Worm (Caenorhabditis elegans) whole organism, midembryonic: ENCODE data around the gene C25H3.17.

Experiments
- T22C8.4 ChIP-seq: fragments of 200-800 bp; sonication (Bioruptor generic); IDR thresholded peaks from 2 replicates; pipeline ENCODE4 v1.3.6; 2022; ENCODE audit warnings: missing genetic modification characterization, missing compliant biosample characterization
- cog-1 ChIP-seq: sonication (generic microtip); optimal IDR thresholded peaks from 2 replicates; lab custom pipeline; 2016; ENCODE audit warnings: missing genetic modification characterization, missing compliant biosample characterization
- flt-1 ChIP-seq: fragments of 200-800 bp; sonication (Bioruptor generic); IDR thresholded peaks from 2 replicates; pipeline ENCODE4 v1.3.6; 2022; ENCODE audit warnings: missing genetic modification characterization, missing compliant biosample characterization
- klf-2 ChIP-seq: fragments of 200-800 bp; sonication (Bioruptor generic); conservative IDR thresholded peaks from 2 replicates; pipeline ENCODE4 v1.3.6; 2022; ENCODE audit warnings: missing genetic modification reagents, missing genetic modification characterization, missing compliant biosample characterization
- med-1 ChIP-seq: sonication (generic microtip); optimal IDR thresholded peaks from 2 replicates; lab custom pipeline; 2017; ENCODE audit warnings: missing genetic modification characterization, mild to moderate bottlenecking, missing compliant biosample characterization, antibody characterized with exemption, missing genetic modification reagents; ENCODE audit not compliant: insufficient read depth
- ref-1 ChIP-seq: fragments of 200-800 bp; sonication (Bioruptor generic); conservative IDR thresholded peaks from 2 replicates; pipeline ENCODE4 v1.3.6; 2022; ENCODE audit warnings: missing genetic modification reagents, missing genetic modification characterization, missing compliant biosample characterization
- tab-1 ChIP-seq: fragments of 200-800 bp; sonication (Bioruptor generic); IDR thresholded peaks from 2 replicates; pipeline ENCODE4 v1.3.6; 2022; ENCODE audit warnings: missing genetic modification characterization, missing compliant biosample characterization
- ztf-23 ChIP-seq: fragments of 200-800 bp; sonication (Bioruptor generic); IDR thresholded peaks from 2 replicates; pipeline ENCODE4 v1.3.6; 2022; ENCODE audit warnings: missing genetic modification reagents, missing genetic modification characterization, missing compliant biosample characterization
- ztf-29 ChIP-seq: fragments of 200-800 bp; sonication (Bioruptor generic); IDR thresholded peaks from 2 replicates; pipeline ENCODE4 v1.3.6; 2022; ENCODE audit warnings: missing genetic modification reagents, missing genetic modification characterization, missing compliant biosample characterization

Gene C25H3.17

DNA sequence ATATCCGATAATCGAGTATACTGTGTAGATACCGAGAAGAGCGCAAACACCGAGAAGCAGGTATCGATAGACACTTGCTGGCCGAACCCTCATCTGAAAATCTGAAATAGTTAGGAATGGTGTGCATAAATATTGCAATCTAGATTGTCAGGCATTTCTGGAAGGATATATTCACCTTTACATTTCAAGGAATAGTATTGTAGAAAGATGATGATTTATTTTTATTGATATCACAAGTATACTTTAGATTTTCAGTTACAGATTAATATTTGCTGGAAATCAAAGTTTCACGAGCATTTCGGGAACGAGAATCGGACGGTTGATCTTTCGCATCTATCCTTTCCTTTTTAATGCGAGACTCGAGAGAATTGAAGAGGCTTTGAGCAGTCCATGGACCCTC, 9.8 kb downstream of the C25H3.17 start, which contains the start of gene fut-3:
Gene fut-3, minus strand, starts transcription at position 101 of the 400 bp plus-strand sequence.
- TF ChIP-seq flt-1 (GFP tag; lab: Robert Waterston, UW): no peak
- TF ChIP-seq ref-1: no peak
- no peak for TF ChIP-seq ztf-29 (GFP tag; lab: Robert Waterston, UW)
- TF ChIP-seq cog-1 (tag; lab: Kevin White, UChicago): no peak
- TF ChIP-seq klf-2 (GFP tag; lab: Robert Waterston, UW): no peak

- TF ChIP-seq ref-1 (no peak), klf-2 (GFP tag; lab: Robert Waterston, UW) (no peak), cog-1 (tag; lab: Kevin White, UChicago) (no peak), med-1 (GFP tag; lab: Kevin White, UChicago) (no peak), T22C8.4 (GFP tag; lab: Robert Waterston, UW) (no peak), ztf-29 (GFP tag; lab: Robert Waterston, UW) (no peak)
Observed at ce11 chrII:5654215-5654614, 15.3 kb downstream of the C25H3.17 start, which contains the start of gene F59E12.1. Gene F59E12.1 (plus strand): TSS chrII:5654515.

ce11 chrII:5652334-5652733, 17.1 kb downstream of the C25H3.17 start, which contains the start of gene bli-2:
Gene bli-2 (minus strand): TSS chrII:5652434.
- TF ChIP-seq med-1 (GFP tag; lab: Kevin White, UChicago): no peak
- TF ChIP-seq ztf-23 (GFP tag; lab: Robert Waterston, UW): no peak
- TF ChIP-seq cog-1 (tag; lab: Kevin White, UChicago): no peak
- TF ChIP-seq tab-1 (GFP tag; lab: Robert Waterston, UW): no peak
- TF ChIP-seq ztf-29 (GFP tag; lab: Robert Waterston, UW): no peak
- TF ChIP-seq T22C8.4 (GFP tag; lab: Robert Waterston, UW): no peak
- no peak for TF ChIP-seq klf-2 (GFP tag; lab: Robert Waterston, UW)
- TF ChIP-seq flt-1 (GFP tag; lab: Robert Waterston, UW): no peak

DNA sequence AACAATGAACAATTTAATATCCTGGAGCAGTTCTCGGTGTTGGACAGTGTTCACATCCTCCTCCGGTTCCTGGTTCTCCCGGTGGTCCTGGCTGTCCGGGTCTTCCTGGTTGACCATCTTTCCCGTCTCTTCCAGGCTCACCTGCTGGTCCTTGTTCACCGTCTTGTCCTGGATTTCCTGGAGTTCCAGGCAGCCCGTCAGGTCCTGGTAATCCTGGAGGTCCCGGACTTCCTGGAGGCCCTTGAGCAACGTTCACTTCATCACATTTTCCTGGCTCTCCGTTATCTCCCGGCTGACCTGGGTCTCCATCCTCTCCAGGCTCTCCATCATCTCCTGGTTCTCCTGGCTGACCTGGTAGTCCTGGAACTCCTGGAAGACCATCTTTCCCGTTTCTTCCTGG, 18.1 kb downstream of the C25H3.17 start:
- TF ChIP-seq ref-1 (no peak), klf-2 (GFP tag; lab: Robert Waterston, UW) (no peak), T22C8.4 (GFP tag; lab: Robert Waterston, UW) (no peak), ztf-29 (GFP tag; lab: Robert Waterston, UW) (no peak), ztf-23 (GFP tag; lab: Robert Waterston, UW) (no peak), flt-1 (GFP tag; lab: Robert Waterston, UW) (no peak), med-1 (GFP tag; lab: Kevin White, UChicago) (no peak), tab-1 (GFP tag; lab: Robert Waterston, UW) (no peak), cog-1 (tag; lab: Kevin White, UChicago) (no peak)

DNA sequence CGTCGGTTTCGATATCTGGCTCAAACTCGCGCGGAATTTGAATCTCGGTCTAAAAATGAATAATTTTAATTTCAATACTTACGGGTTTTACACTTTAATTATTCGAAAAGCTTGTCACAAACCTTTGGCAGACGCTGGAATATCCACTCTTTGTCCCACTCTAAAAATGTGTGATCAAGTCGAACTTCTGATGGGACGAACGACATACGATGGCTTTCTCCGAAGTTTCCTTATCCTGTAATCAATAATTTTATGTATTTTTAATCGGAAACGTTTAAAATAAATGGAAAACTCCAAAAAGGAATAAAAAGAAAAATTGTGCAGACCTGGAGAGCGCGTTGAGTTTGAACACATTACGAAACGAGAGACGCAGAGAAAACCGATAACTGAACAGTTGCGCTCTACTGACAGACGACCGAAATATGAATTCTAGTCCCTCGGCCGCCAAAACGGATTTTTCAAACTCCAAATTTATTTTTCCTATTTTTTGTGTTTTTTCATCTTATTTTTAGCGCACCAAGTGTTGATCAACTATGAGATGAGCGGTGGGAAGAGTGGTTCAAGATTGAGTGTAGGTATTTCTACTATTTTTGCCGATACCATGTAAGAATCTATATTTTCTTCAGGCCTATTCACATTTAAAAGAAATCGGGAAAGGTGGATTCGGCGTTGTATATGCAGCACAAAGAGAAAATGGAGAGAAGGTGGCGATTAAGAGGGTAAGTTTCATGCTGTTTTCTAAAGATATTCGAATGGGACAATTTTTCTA, 20.1 kb downstream of the C25H3.17 start, which contains the start of the genes sam-4, F59E12.17 and zyg-1:
Gene sam-4, minus strand, starts transcription at position 51 of the 769 bp plus-strand sequence.
Gene F59E12.17, minus strand, starts transcription at position 235 of the 769 bp plus-strand sequence.
Gene zyg-1, plus strand, starts transcription at position 513 of the 769 bp plus-strand sequence.
- TF ChIP-seq tab-1 (GFP tag; lab: Robert Waterston, UW) (no peak), ztf-29 (GFP tag; lab: Robert Waterston, UW) (no peak), ref-1 (no peak), flt-1 (GFP tag; lab: Robert Waterston, UW) (no peak), ztf-23 (GFP tag; lab: Robert Waterston, UW) (no peak), med-1 (GFP tag; lab: Kevin White, UChicago) (no peak), klf-2 (GFP tag; lab: Robert Waterston, UW) (no peak), T22C8.4 (GFP tag; lab: Robert Waterston, UW) (no peak), cog-1 (tag; lab: Kevin White, UChicago) (no peak)

DNA sequence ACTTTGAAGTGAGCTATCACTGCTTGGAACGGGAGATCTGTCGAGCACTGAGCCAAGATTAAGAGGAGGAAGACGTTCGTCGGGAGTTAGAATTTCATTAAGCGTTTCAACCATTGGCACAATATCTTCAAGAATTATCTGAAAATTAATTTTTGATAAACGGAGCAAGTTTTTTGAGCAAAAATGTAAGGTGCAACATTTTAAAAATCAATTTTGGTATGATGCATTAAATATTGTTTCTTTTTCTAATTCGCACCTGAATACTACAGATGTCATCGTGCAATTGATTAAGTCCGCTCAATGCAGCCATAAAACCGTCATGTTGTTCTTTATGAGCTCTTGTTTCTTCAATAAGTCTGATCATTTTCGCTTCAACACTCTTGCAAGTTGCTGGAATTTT, 21.2 kb downstream of the C25H3.17 start, which contains the start of gene ddl-1:
Gene ddl-1, minus strand, starts transcription at position 101 of the 400 bp plus-strand sequence.
- TF ChIP-seq ref-1 (no peak), T22C8.4 (GFP tag; lab: Robert Waterston, UW) (no peak), ztf-23 (GFP tag; lab: Robert Waterston, UW) (no peak), ztf-29 (GFP tag; lab: Robert Waterston, UW) (no peak), tab-1 (GFP tag; lab: Robert Waterston, UW) (no peak)

ce11 chrII:5646942-5647341, 22.5 kb downstream of the C25H3.17 start, which contains the start of gene F59E12.9:
Gene F59E12.9 (minus strand): TSS chrII:5647042.
- TF ChIP-seq tab-1 (GFP tag; lab: Robert Waterston, UW): no peak

DNA sequence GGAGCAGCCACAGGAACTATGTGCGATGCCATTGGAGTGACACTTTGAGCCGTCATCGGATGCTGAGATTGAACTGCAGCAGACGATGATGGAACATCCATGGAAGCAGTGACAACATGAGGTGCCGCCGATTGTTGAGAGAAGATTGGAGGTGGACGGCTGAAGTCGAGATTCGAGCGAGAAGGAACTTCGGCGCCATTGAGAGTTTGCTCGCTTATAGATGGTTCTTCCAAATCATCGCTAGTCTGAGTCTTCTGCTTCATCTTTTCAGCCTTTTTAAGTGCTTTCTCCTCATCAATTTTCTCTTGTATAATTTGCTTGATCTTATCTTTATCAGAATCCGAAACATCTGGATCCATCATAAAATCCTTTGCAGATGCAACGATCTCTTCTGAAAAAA, 27.4 kb downstream of the C25H3.17 start:
- TF ChIP-seq ztf-29 (GFP tag; lab: Robert Waterston, UW): no peak
- no peak for TF ChIP-seq cog-1 (tag; lab: Kevin White, UChicago)
- TF ChIP-seq ref-1: no peak
- TF ChIP-seq med-1 (GFP tag; lab: Kevin White, UChicago): no peak
- no peak for TF ChIP-seq ztf-23 (GFP tag; lab: Robert Waterston, UW)
- no peak for TF ChIP-seq T22C8.4 (GFP tag; lab: Robert Waterston, UW)

- TF ChIP-seq ztf-29 (GFP tag; lab: Robert Waterston, UW) (no peak), T22C8.4 (GFP tag; lab: Robert Waterston, UW) (no peak), klf-2 (GFP tag; lab: Robert Waterston, UW) (no peak), ref-1 (no peak), ztf-23 (GFP tag; lab: Robert Waterston, UW) (no peak), flt-1 (GFP tag; lab: Robert Waterston, UW) (no peak), tab-1 (GFP tag; lab: Robert Waterston, UW) (no peak), cog-1 (tag; lab: Kevin White, UChicago) (no peak), med-1 (GFP tag; lab: Kevin White, UChicago) (no peak)
Observed at ce11 chrII:5640362-5641079, 29.0 kb downstream of the C25H3.17 start.
